Worm (Caenorhabditis elegans) whole organism, L2 larva: ENCODE results near the gene C15B12.3.

Experiments used
- F13H6.1 ChIP-seq: sonication (generic microtip); optimal IDR thresholded peaks from 2 replicates; lab custom pipeline; 2016; ENCODE audit warnings: missing genetic modification characterization, missing compliant biosample characterization
- ZK546.5 ChIP-seq: sonication (generic microtip); optimal IDR thresholded peaks from 2 replicates; lab custom pipeline; 2017; ENCODE audit warnings: missing biosample characterization, missing genetic modification characterization
- alr-1 ChIP-seq: fragments of 150-350 bp; optimal IDR thresholded peaks from 2 replicates; lab custom pipeline; 2014; ENCODE audit warnings: missing biosample characterization, missing genetic modification characterization
- ceh-82 ChIP-seq: fragments of 150-350 bp; optimal IDR thresholded peaks from 2 replicates; lab custom pipeline; 2014; ENCODE audit warnings: missing biosample characterization, missing genetic modification characterization
- crh-2 ChIP-seq: sonication (generic microtip); optimal IDR thresholded peaks from 2 replicates; lab custom pipeline; 2017; ENCODE audit warnings: missing biosample characterization, missing genetic modification characterization
- dmd-4 ChIP-seq: sonication (generic microtip); optimal IDR thresholded peaks from 2 replicates; lab custom pipeline; 2017; ENCODE audit warnings: missing biosample characterization, missing genetic modification characterization
- elt-3 ChIP-seq: sonication (generic microtip); optimal IDR thresholded peaks from 2 replicates; lab custom pipeline; 2017; ENCODE audit warnings: missing biosample characterization, missing genetic modification characterization
- fos-1 ChIP-seq: fragments of 150-350 bp; optimal IDR thresholded peaks from 2 replicates; lab custom pipeline; 2014; ENCODE audit warnings: missing biosample characterization, missing genetic modification characterization
- gmeb-1 ChIP-seq: fragments of 150-350 bp; optimal IDR thresholded peaks from 2 replicates; lab custom pipeline; 2014; ENCODE audit warnings: missing biosample characterization, missing genetic modification characterization
- lin-11 ChIP-seq: fragments of 150-350 bp; sonication (generic microtip); optimal IDR thresholded peaks from 2 replicates; lab custom pipeline; 2014; ENCODE audit warnings: missing biosample characterization, missing genetic modification characterization, inconsistent platforms, mixed read lengths
- lin-13 ChIP-seq: fragments of 150-350 bp; optimal IDR thresholded peaks from 2 replicates; lab custom pipeline; 2014; ENCODE audit warnings: missing biosample characterization, missing genetic modification reagents, missing genetic modification characterization
- lin-39 ChIP-seq: fragments of 150-350 bp; optimal IDR thresholded peaks from 2 replicates; lab custom pipeline; 2014; ENCODE audit warnings: missing biosample characterization, missing genetic modification reagents, missing genetic modification characterization
- lsy-2 ChIP-seq, 2 experiments: fragments of 150-350 bp in 1 of 2; sonication (generic microtip) in 1 of 2; optimal IDR thresholded peaks; 2 replicates each; lab custom pipeline; 2014 to 2017; ENCODE audit warnings: missing biosample characterization in 2 of 2, missing genetic modification characterization in 2 of 2
- mab-5 ChIP-seq: fragments of 150-350 bp; optimal IDR thresholded peaks from 2 replicates; lab custom pipeline; 2014; ENCODE audit warnings: missing biosample characterization, missing genetic modification characterization
- mbf-1 ChIP-seq: sonication (generic microtip); optimal IDR thresholded peaks from 2 replicates; lab custom pipeline; 2017; ENCODE audit warnings: missing biosample characterization, missing genetic modification characterization
- nhr-12 ChIP-seq: fragments of 150-350 bp; optimal IDR thresholded peaks from 2 replicates; lab custom pipeline; 2014; ENCODE audit warnings: missing biosample characterization, missing genetic modification characterization
- nhr-129 ChIP-seq: fragments of 150-350 bp; optimal IDR thresholded peaks from 2 replicates; lab custom pipeline; 2014; ENCODE audit warnings: missing biosample characterization, missing genetic modification characterization
- nhr-23 ChIP-seq: fragments of 150-350 bp; optimal IDR thresholded peaks from 2 replicates; lab custom pipeline; 2014; ENCODE audit warnings: missing biosample characterization, missing genetic modification reagents, missing genetic modification characterization
- nhr-25 ChIP-seq: fragments of 150-350 bp; sonication (generic microtip); optimal IDR thresholded peaks from 3 replicates; lab custom pipeline; 2014; ENCODE audit warnings: missing biosample characterization, missing genetic modification characterization
- nhr-6 ChIP-seq: fragments of 150-350 bp; optimal IDR thresholded peaks from 2 replicates; lab custom pipeline; 2014; ENCODE audit warnings: missing biosample characterization, missing genetic modification characterization
- nhr-77 ChIP-seq: fragments of 150-350 bp; optimal IDR thresholded peaks from 2 replicates; lab custom pipeline; 2014; ENCODE audit warnings: missing biosample characterization, missing genetic modification characterization
- sem-4 ChIP-seq: fragments of 150-350 bp; optimal IDR thresholded peaks from 2 replicates; lab custom pipeline; 2014; ENCODE audit warnings: missing biosample characterization, missing genetic modification reagents, missing genetic modification characterization
- skn-1 ChIP-seq: sonication (generic microtip); optimal IDR thresholded peaks from 2 replicates; lab custom pipeline; 2017; ENCODE audit warnings: missing biosample characterization, missing genetic modification characterization
- sma-9 ChIP-seq, 2 experiments: fragments of 150-350 bp in 1 of 2; sonication (generic microtip) in 1 of 2; optimal IDR thresholded peaks; 2 replicates each; lab custom pipeline; 2014 to 2016; ENCODE audit warnings: missing genetic modification characterization in 2 of 2, mild to moderate bottlenecking in 1 of 2, missing biosample characterization in 1 of 2, missing compliant biosample characterization in 1 of 2, missing genetic modification reagents in 1 of 2, moderate library complexity in 1 of 2
- snpc-4 ChIP-seq: fragments of 150-350 bp; optimal IDR thresholded peaks from 2 replicates; lab custom pipeline; 2014; ENCODE audit warnings: missing biosample characterization, missing genetic modification characterization
- unc-39 ChIP-seq: fragments of 150-350 bp; optimal IDR thresholded peaks from 2 replicates; lab custom pipeline; 2014; ENCODE audit warnings: missing biosample characterization, missing genetic modification characterization
- unc-55 ChIP-seq: fragments of 150-350 bp; sonication (generic microtip); optimal IDR thresholded peaks from 3 replicates; lab custom pipeline; 2014; ENCODE audit warnings: missing biosample characterization, missing genetic modification reagents, missing genetic modification characterization
- ztf-11 ChIP-seq: sonication (generic microtip); optimal IDR thresholded peaks from 2 replicates; lab custom pipeline; 2017; ENCODE audit warnings: missing biosample characterization, missing genetic modification characterization
- ztf-4 ChIP-seq: fragments of 150-350 bp; optimal IDR thresholded peaks from 2 replicates; lab custom pipeline; 2014; ENCODE audit warnings: missing biosample characterization, missing genetic modification characterization

The C15B12.3 gene

DNA sequence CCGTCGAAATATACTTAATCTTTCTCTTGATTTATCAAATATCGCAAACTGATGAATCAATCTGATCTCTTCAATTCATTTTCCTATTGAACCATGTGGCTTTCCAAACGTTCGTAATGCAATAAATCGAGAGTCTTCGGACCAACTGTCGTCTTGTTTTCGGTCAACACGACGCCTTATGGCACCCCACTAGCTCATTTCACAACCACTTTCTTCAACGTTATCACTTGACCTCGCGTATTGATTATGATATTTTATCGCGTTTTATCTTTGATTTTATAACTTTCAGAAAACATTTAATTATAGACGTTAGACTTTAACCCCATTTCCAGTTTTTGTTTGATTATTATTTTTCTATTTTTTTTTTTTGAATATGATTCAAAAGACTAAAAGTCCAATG is 42.5 kb upstream of the C15B12.3 start:
- TF ChIP-seq ztf-4, result no peak
- no peak for TF ChIP-seq nhr-23
- TF ChIP-seq sma-9 (GFP tag; optimal IDR thresholded peaks at IDR 0.05; lab: Kevin White, UChicago), result peak; percentile 38
- TF ChIP-seq sma-9 (tag; optimal IDR thresholded peaks at IDR 0.05; lab: Kevin White, UChicago), result no peak
- no peak for TF ChIP-seq snpc-4 (tag; lab: Kevin White, UChicago)
- TF ChIP-seq lsy-2 (tag; optimal IDR thresholded peaks at IDR 0.05; lab: Kevin White, UChicago), result peak in 1 of 2 experiments; percentile 42
- TF ChIP-seq unc-39 (tag; lab: Kevin White, UChicago), result no peak
- TF ChIP-seq F13H6.1 (tag; lab: Kevin White, UChicago), result peak; percentile 42
- peak; percentile 44 for TF ChIP-seq nhr-129 (tag; lab: Kevin White, UChicago)

DNA sequence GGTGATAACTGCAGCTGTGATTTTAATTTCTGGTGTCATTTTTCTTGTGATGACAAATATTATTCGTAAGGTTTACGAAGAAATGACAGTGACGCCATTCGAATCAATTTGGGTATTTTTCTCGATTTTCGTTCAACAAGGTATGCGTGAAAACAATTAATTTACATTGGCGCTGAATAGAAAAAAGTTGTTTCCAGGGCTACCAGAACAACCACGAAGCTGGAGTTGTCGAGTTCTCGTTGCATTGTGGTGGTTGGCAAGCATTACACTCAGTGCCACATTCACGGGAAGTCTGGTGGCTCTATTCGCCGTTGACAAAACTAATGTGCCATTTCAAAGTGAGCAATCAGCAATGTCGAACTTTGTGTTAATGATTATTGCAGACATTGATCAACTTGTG is 40.4 kb upstream of the C15B12.3 start:
- TF ChIP-seq nhr-12 (tag; lab: Kevin White, UChicago), result no peak
- TF ChIP-seq skn-1 (tag; lab: Kevin White, UChicago), result no peak
- no peak for TF ChIP-seq snpc-4 (tag; lab: Kevin White, UChicago)
- no peak for TF ChIP-seq crh-2
- TF ChIP-seq ceh-82 (tag; lab: Kevin White, UChicago), result no peak
- no peak for TF ChIP-seq sma-9 (GFP tag; optimal IDR thresholded peaks at IDR 0.05; lab: Kevin White, UChicago)
- no peak for TF ChIP-seq sma-9 (tag; optimal IDR thresholded peaks at IDR 0.05; lab: Kevin White, UChicago)
- no peak for TF ChIP-seq mbf-1 (tag; lab: Kevin White, UChicago)
- TF ChIP-seq elt-3 (tag; lab: Kevin White, UChicago), result no peak
- TF ChIP-seq dmd-4 (tag; lab: Kevin White, UChicago), result no peak
- TF ChIP-seq ztf-11 (tag; lab: Kevin White, UChicago), result no peak
- TF ChIP-seq gmeb-1 (tag; lab: Kevin White, UChicago), result no peak
- no peak for TF ChIP-seq ZK546.5 (tag; lab: Kevin White, UChicago)
- TF ChIP-seq nhr-77 (tag; lab: Kevin White, UChicago), result no peak

DNA sequence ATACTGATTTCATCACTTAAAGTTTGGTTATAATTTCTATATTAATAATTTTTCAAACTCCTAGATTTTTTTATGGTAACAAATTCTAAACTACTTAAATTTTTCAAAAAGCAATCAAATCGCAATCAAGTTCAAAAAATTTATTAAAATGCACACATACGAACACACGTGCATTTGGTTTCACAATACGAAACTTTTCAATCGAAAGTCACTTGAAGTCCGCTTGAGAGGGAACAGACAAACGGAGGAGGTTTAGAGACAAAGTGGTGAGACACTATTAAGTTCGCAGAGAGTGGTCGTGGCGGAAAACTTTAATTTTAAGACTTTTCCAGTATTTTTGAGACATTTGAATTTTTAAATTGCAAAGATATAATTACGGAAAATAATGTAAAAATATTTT is 38.3 kb upstream of the C15B12.3 start, which contains the start of gene glr-8:
TSS of gene glr-8 (plus strand) at position 319 of the 400 bp plus-strand sequence.
- TF ChIP-seq lin-39 (tag; lab: Kevin White, UChicago), result no peak
- no peak for TF ChIP-seq F13H6.1 (tag; lab: Kevin White, UChicago)

- TF ChIP-seq lin-13 (GFP tag; lab: Kevin White, UChicago), result peak; percentile 27
- TF ChIP-seq F13H6.1 (tag; lab: Kevin White, UChicago), result no peak
- no peak for TF ChIP-seq nhr-25 (tag; lab: Kevin White, UChicago)
- TF ChIP-seq ZK546.5 (tag; lab: Kevin White, UChicago), result no peak
- no peak for TF ChIP-seq mbf-1 (tag; lab: Kevin White, UChicago)
- TF ChIP-seq nhr-129 (tag; lab: Kevin White, UChicago), result peak; percentile 51
- peak in 1 of 2 experiments; percentile 33 for TF ChIP-seq lsy-2 (tag; optimal IDR thresholded peaks at IDR 0.05; lab: Kevin White, UChicago)
- peak; percentile 5 for TF ChIP-seq nhr-6 (tag; lab: Kevin White, UChicago)
- TF ChIP-seq unc-55, result peak; percentile 41
Measured at ce11 chrX:6505008-6505407, 37.6 kb upstream of the C15B12.3 start, which contains the start of gene cdf-1. cdf-1 (minus strand) TSS chrX:6505143.

ce11 chrX:6503148-6503547 is 35.8 kb upstream of the C15B12.3 start:
- TF ChIP-seq fos-1 (tag; lab: Kevin White, UChicago) (peak; percentile 20), mab-5 (tag; lab: Kevin White, UChicago) (no peak)
- TF ChIP-seq, all 48 proteins: peak for 1

DNA sequence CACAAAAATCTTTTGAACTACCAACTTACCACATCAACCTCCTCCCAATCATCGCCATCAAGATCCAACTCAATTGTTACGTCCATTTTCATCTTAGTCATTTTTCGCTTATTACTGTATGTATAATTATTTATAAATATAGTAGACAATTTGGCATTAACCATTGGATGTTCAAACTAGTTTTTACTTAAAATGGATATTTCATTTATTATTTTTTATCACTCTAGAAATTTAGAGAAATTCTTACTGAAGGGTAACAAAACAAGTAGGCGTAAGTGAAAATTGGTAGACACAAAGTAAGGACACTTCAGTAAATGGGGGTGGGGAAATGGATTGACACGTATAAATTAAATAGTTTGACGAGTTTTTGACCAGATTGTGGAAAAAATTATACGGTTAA is 32.4 kb upstream of the C15B12.3 start, which contains the start of gene actl-1:
TSS of gene actl-1 (minus strand) at position 101 of the 400 bp plus-strand sequence.
- TF ChIP-seq lin-13 (GFP tag; lab: Kevin White, UChicago), result no peak
- TF ChIP-seq lin-39 (tag; lab: Kevin White, UChicago), result no peak
- no peak for TF ChIP-seq sem-4 (tag; lab: Kevin White, UChicago)
- no peak for TF ChIP-seq unc-39 (tag; lab: Kevin White, UChicago)
- TF ChIP-seq alr-1, result no peak
- no peak for TF ChIP-seq lin-11 (tag; lab: Kevin White, UChicago)
- TF ChIP-seq lsy-2 (tag; optimal IDR thresholded peaks at IDR 0.05; lab: Kevin White, UChicago), result no peak
